Worm (Caenorhabditis elegans): Measurements from ENCODE around the gene plg-1.

- TF ChIP-seq skn-1 (tag; optimal IDR thresholded peaks at IDR 0.05) (no peak), sma-9 (GFP tag; optimal IDR thresholded peaks at IDR 0.05) (no peak), sma-9 (tag; optimal IDR thresholded peaks at IDR 0.05) (no peak), unc-62 (GFP tag; optimal IDR thresholded peaks at IDR 0.05) (no peak), lin-11 (tag; optimal IDR thresholded peaks at IDR 0.05) (no peak), nhr-237 (tag; optimal IDR thresholded peaks at IDR 0.05) (no peak), ztf-11 (tag; optimal IDR thresholded peaks at IDR 0.05) (no peak), ztf-4 (tag; optimal IDR thresholded peaks at IDR 0.05) (no peak)
These were observed 6.9 kb upstream of the plg-1 start, which contains the start of gene F44E2.6 for ce11 chrIII:8845114-8845513.
